Worm (Caenorhabditis elegans) whole organism, L4/young adult: Measurements from ENCODE around the gene ptp-8.

Experiments used
- W03F9.2 ChIP-seq: fragments of 150-350 bp; optimal IDR thresholded peaks from 2 replicates; lab custom pipeline; 2014; ENCODE audit warnings: missing biosample characterization, missing genetic modification characterization
- him-1 ChIP-seq: sonication (generic microtip); optimal IDR thresholded peaks from 2 replicates; lab custom pipeline; 2016; ENCODE audit warnings: missing genotype, missing genetic modification reagents, missing genetic modification characterization, missing compliant biosample characterization

DNA sequence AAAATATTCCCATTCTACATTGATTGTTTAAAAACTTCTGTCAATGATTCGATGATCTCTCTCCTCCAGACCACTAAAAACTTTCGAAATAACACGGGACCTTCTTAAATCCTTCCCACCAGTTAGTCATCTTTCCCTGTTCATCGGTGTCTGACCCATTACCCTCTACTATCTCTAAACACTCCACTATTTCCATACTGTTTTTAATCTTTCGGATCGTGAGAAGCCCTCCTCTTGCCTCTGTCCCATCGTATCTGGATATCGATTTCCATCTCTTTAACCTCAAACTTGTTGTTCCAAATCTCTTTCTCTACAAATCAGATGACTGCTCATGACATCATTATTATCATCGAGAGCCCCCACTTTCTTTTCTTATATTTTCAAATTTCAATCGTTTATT lies 46.5 kb downstream of the ptp-8 start:
- TF ChIP-seq W03F9.2 (tag; lab: Kevin White, UChicago): no peak
- no peak for TF ChIP-seq him-1 (tag; lab: Kevin White, UChicago)
